Fruit fly (Drosophila melanogaster) whole organism, prepupa: ENCODE data around the gene cpo.
A peak's percentile ranks its signal among the peaks of the same experiment; 100 is the strongest.

Source experiments
- CG11902 ChIP-seq: fragments of 200-800 bp; sonication (Bioruptor generic); optimal IDR thresholded peaks from 3 replicates; lab custom pipeline; 2016; ENCODE audit warnings: missing biosample characterization, missing genetic modification characterization
- CG32006 ChIP-seq: fragments of 200-800 bp; sonication (Bioruptor generic); optimal IDR thresholded peaks from 3 replicates; lab custom pipeline; 2017; ENCODE audit warnings: missing biosample characterization, mild to moderate bottlenecking, missing genetic modification characterization
- CG6163 ChIP-seq: fragments of 200-800 bp; sonication (Bioruptor generic); IDR thresholded peaks from 3 replicates; pipeline ENCODE4 v1.3.6; 2022; ENCODE audit warnings: missing biosample characterization, missing genetic modification characterization
- CG6792 ChIP-seq: fragments of 200-800 bp; sonication (Bioruptor generic); optimal IDR thresholded peaks from 3 replicates; lab custom pipeline; 2016; ENCODE audit warnings: missing biosample characterization, missing genetic modification characterization
- CG6854 ChIP-seq: fragments of 200-800 bp; sonication (Bioruptor generic); optimal IDR thresholded peaks from 2 replicates; lab custom pipeline; 2017; ENCODE audit warnings: missing biosample characterization, mild to moderate bottlenecking, missing genetic modification characterization
- Lpt ChIP-seq: fragments of 200-800 bp; sonication (Bioruptor generic); optimal IDR thresholded peaks from 3 replicates; lab custom pipeline; 2016; ENCODE audit warnings: missing biosample characterization, missing genetic modification characterization
- Met ChIP-seq: fragments of 200-800 bp; sonication (Bioruptor generic); optimal IDR thresholded peaks from 3 replicates; lab custom pipeline; 2016; ENCODE audit warnings: missing biosample characterization, missing genetic modification characterization
- OdsH ChIP-seq: fragments of 200-800 bp; sonication (Bioruptor generic); optimal IDR thresholded peaks from 3 replicates; lab custom pipeline; 2016; ENCODE audit warnings: missing biosample characterization, missing genetic modification characterization
- cyc ChIP-seq: fragments of 200-800 bp; sonication (Bioruptor generic); optimal IDR thresholded peaks from 3 replicates; lab custom pipeline; 2016; ENCODE audit warnings: missing biosample characterization, missing genetic modification characterization
- eg ChIP-seq: fragments of 200-800 bp; sonication (Bioruptor generic); IDR thresholded peaks from 3 replicates; pipeline ENCODE4 v1.3.6; 2022; ENCODE audit warnings: missing biosample characterization, missing genetic modification characterization
- esn ChIP-seq: fragments of 200-800 bp; sonication (Bioruptor generic); optimal IDR thresholded peaks from 2 replicates; lab custom pipeline; 2016; ENCODE audit warnings: missing biosample characterization, mild to moderate bottlenecking, missing genetic modification characterization, moderate library complexity
- net ChIP-seq: fragments of 200-800 bp; sonication (Bioruptor generic); optimal IDR thresholded peaks from 3 replicates; lab custom pipeline; 2016; ENCODE audit warnings: missing biosample characterization, missing genetic modification characterization

DNA sequence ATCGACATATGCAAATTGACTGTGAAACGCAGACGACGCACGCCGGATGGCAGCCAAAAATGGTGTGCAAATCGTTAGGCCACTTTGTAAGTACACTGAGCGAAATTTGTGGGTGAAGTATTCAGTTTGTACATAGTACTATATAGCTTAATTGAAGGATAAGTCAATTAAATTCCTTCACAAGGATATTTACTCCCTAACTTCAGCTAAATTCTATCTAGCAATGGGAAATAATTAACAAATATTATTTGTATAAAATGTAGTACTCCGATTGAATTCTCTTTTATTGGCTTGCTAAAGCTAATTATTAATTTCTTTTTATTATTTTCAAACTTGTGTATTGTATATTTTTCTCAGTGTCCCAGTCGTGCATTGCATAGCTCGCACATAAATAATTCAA lies 109.5 kb downstream of the cpo start:
- TF ChIP-seq net (peak; percentile 5), eg (GFP tag; lab: Robert Waterston, UW) (peak; percentile 59; the same call in 2 of the 3 replicates), Lpt (GFP tag; lab: Kevin White, UChicago) (no peak), CG6792 (no peak), Met (GFP tag; lab: Kevin White, UChicago) (no peak), CG11902 (GFP tag; lab: Kevin White, UChicago) (no peak), CG6163 (GFP tag; lab: Robert Waterston, UW) (no peak), esn (GFP tag; lab: Kevin White, UChicago) (no peak), OdsH (GFP tag; lab: Kevin White, UChicago) (peak; percentile 24), CG32006 (GFP tag; lab: Kevin White, UChicago) (peak; percentile 62), cyc (no peak), CG6854 (GFP tag; lab: Kevin White, UChicago) (no peak)
